Worm (Caenorhabditis elegans) whole organism, L4 larva: Measurements from ENCODE around the gene F41H10.4.

Experiments used
- T26A8.4 ChIP-seq: fragments of 200-800 bp; sonication (Bioruptor generic); IDR thresholded peaks from 2 replicates; pipeline ENCODE4 v1.3.6; 2022; ENCODE audit warnings: missing genetic modification characterization, missing compliant biosample characterization
- ZK546.5 ChIP-seq, 2 experiments: sonication (generic microtip); optimal IDR thresholded peaks; 2 replicates each; lab custom pipeline; 2017; ENCODE audit warnings: missing biosample characterization in 2 of 2, missing genetic modification characterization in 2 of 2
- aha-1 ChIP-seq: fragments of 150-350 bp; peaks from one replicate; lab custom pipeline; 2014; ENCODE audit warnings: missing biosample characterization, missing genetic modification characterization
- ama-1 ChIP-seq: fragments of 150-350 bp; optimal IDR thresholded peaks from 2 replicates; lab custom pipeline; 2014; ENCODE audit warnings: inconsistent platforms, mixed read lengths
- ceh-28 ChIP-seq: fragments of 150-350 bp; optimal IDR thresholded peaks from 2 replicates; lab custom pipeline; 2014; ENCODE audit warnings: missing biosample characterization, missing genetic modification reagents, missing genetic modification characterization
- daf-12 ChIP-seq: fragments of 150-350 bp; optimal IDR thresholded peaks from 2 replicates; lab custom pipeline; 2014; ENCODE audit warnings: missing biosample characterization, missing genetic modification reagents, missing genetic modification characterization
- daf-16 ChIP-seq, 3 experiments: sonication (generic microtip); optimal IDR thresholded peaks; 2 replicates each; lab custom pipeline; 2016 to 2017; ENCODE audit warnings: missing genetic modification characterization in 3 of 3, missing genetic modification reagents in 3 of 3, mild to moderate bottlenecking in 2 of 3, missing compliant biosample characterization in 2 of 3, missing biosample characterization in 1 of 3, moderate library complexity in 1 of 3
- daf-8 ChIP-seq: fragments of 200-800 bp; sonication (Bioruptor generic); IDR thresholded peaks from 2 replicates; pipeline ENCODE4 v1.3.6; 2022; ENCODE audit warnings: missing genetic modification characterization, missing compliant biosample characterization
- dmd-9 ChIP-seq: fragments of 200-800 bp; sonication (Bioruptor generic); IDR thresholded peaks from 2 replicates; pipeline ENCODE4 v1.3.6; 2022; ENCODE audit warnings: missing genetic modification reagents, missing genetic modification characterization, missing compliant biosample characterization
- dpl-1 ChIP-seq: fragments of 150-350 bp; optimal IDR thresholded peaks from 2 replicates; lab custom pipeline; 2014; ENCODE audit warnings: missing biosample characterization, missing genetic modification reagents, missing genetic modification characterization
- dve-1 ChIP-seq: sonication (generic microtip); optimal IDR thresholded peaks from 2 replicates; lab custom pipeline; 2017; ENCODE audit warnings: antibody characterized with exemption, mild to moderate bottlenecking, missing genetic modification characterization, missing compliant biosample characterization; ENCODE audit not compliant: insufficient read depth
- fkh-10 ChIP-seq: fragments of 150-350 bp; optimal IDR thresholded peaks from 2 replicates; lab custom pipeline; 2014; ENCODE audit warnings: missing biosample characterization, missing genetic modification reagents, missing genetic modification characterization
- hlh-11 ChIP-seq: fragments of 200-800 bp; sonication (Bioruptor generic); optimal IDR thresholded peaks from 2 replicates; lab custom pipeline; 2018; ENCODE audit warnings: mild to moderate bottlenecking, missing genetic modification characterization, missing compliant biosample characterization
- hlh-30 ChIP-seq: sonication (generic microtip); optimal IDR thresholded peaks from 2 replicates; lab custom pipeline; 2017; ENCODE audit warnings: antibody characterized with exemption, mild to moderate bottlenecking, missing genetic modification characterization, missing compliant biosample characterization; ENCODE audit not compliant: insufficient read depth
- hmg-1.1 ChIP-seq: fragments of 200-800 bp; sonication (Bioruptor generic); IDR thresholded peaks from 2 replicates; pipeline ENCODE4 v1.3.6; 2022; ENCODE audit warnings: missing genetic modification reagents, missing genetic modification characterization, missing compliant biosample characterization
- lin-1 ChIP-seq: fragments of 200-800 bp; sonication (Bioruptor generic); IDR thresholded peaks from 2 replicates; pipeline ENCODE4 v1.3.6; 2022; ENCODE audit warnings: missing genetic modification reagents, missing genetic modification characterization, missing compliant biosample characterization
- lin-29 ChIP-seq: fragments of 200-800 bp; sonication (Bioruptor generic); IDR thresholded peaks from 2 replicates; pipeline ENCODE4 v1.3.6; 2022; ENCODE audit warnings: missing genetic modification reagents, missing genetic modification characterization, missing compliant biosample characterization
- lin-38 ChIP-seq: fragments of 200-800 bp; sonication (Bioruptor generic); IDR thresholded peaks from 2 replicates; pipeline ENCODE4 v1.3.6; 2022; ENCODE audit warnings: missing genetic modification reagents, missing genetic modification characterization, missing compliant biosample characterization
- lsy-2 ChIP-seq, 2 experiments: fragments of 150-350 bp in 1 of 2; sonication (generic microtip) in 1 of 2; optimal IDR thresholded peaks; 2 replicates each; lab custom pipeline; 2014 to 2017; ENCODE audit warnings: missing biosample characterization in 2 of 2, missing genetic modification characterization in 2 of 2
- mdl-1 ChIP-seq, 2 experiments: fragments of 150-350 bp in 1 of 2; sonication (generic microtip) in 1 of 2; optimal IDR thresholded peaks; 2 replicates each; lab custom pipeline; 2014 to 2017; ENCODE audit warnings: missing biosample characterization in 2 of 2, missing genetic modification characterization in 2 of 2
- mep-1 ChIP-seq: fragments of 150-350 bp; sonication (generic microtip); optimal IDR thresholded peaks from 3 replicates; lab custom pipeline; 2014; ENCODE audit warnings: missing biosample characterization, missing genetic modification characterization
- mes-2 ChIP-seq: sonication (generic microtip); optimal IDR thresholded peaks from 2 replicates; lab custom pipeline; 2016; ENCODE audit warnings: missing genotype, mild to moderate bottlenecking, missing genetic modification characterization, missing compliant biosample characterization; ENCODE audit not compliant: poor library complexity, severe bottlenecking
- mxl-3 ChIP-seq: fragments of 200-800 bp; sonication (Bioruptor generic); optimal IDR thresholded peaks from 2 replicates; lab custom pipeline; 2018; ENCODE audit warnings: mild to moderate bottlenecking, missing genetic modification characterization, missing compliant biosample characterization
- nhr-111 ChIP-seq: fragments of 200-800 bp; sonication (Bioruptor generic); optimal IDR thresholded peaks from 2 replicates; lab custom pipeline; 2018; ENCODE audit warnings: mild to moderate bottlenecking, missing genetic modification characterization, missing compliant biosample characterization
- nhr-28 ChIP-seq: fragments of 150-350 bp; optimal IDR thresholded peaks from 2 replicates; lab custom pipeline; 2014; ENCODE audit warnings: missing biosample characterization, missing genetic modification characterization
- nhr-42 ChIP-seq: fragments of 200-800 bp; sonication (Bioruptor generic); IDR thresholded peaks from 2 replicates; pipeline ENCODE4 v1.3.6; 2022; ENCODE audit warnings: missing genetic modification characterization, missing compliant biosample characterization
- nhr-6 ChIP-seq: fragments of 150-350 bp; optimal IDR thresholded peaks from 2 replicates; lab custom pipeline; 2014; ENCODE audit warnings: missing biosample characterization, missing genetic modification characterization
- nhr-77 ChIP-seq: fragments of 150-350 bp; optimal IDR thresholded peaks from 2 replicates; lab custom pipeline; 2014; ENCODE audit warnings: missing biosample characterization, missing genetic modification characterization
- php-3 ChIP-seq: fragments of 200-800 bp; sonication (Bioruptor generic); IDR thresholded peaks from 2 replicates; pipeline ENCODE4 v1.3.6; 2022; ENCODE audit warnings: missing genetic modification reagents, missing genetic modification characterization, missing compliant biosample characterization
- rbr-2 ChIP-seq: sonication (generic microtip); optimal IDR thresholded peaks from 2 replicates; lab custom pipeline; 2016; ENCODE audit warnings: missing genotype, missing genetic modification characterization, missing compliant biosample characterization
- saeg-2 ChIP-seq: fragments of 200-800 bp; sonication (Bioruptor generic); IDR thresholded peaks from 2 replicates; pipeline ENCODE4 v1.3.6; 2022; ENCODE audit warnings: missing genetic modification reagents, missing genetic modification characterization, missing compliant biosample characterization
- sdz-12 ChIP-seq: fragments of 200-800 bp; sonication (Bioruptor generic); optimal IDR thresholded peaks from 2 replicates; lab custom pipeline; 2018; ENCODE audit warnings: mild to moderate bottlenecking, missing genetic modification characterization, missing compliant biosample characterization
- set-16 ChIP-seq: fragments of 200-800 bp; sonication (Bioruptor generic); IDR thresholded peaks from 2 replicates; pipeline ENCODE4 v1.3.6; 2022; ENCODE audit warnings: missing genetic modification reagents, missing genetic modification characterization, missing compliant biosample characterization
- snpc-1.2 ChIP-seq: fragments of 200-800 bp; sonication (Bioruptor generic); IDR thresholded peaks from 2 replicates; pipeline ENCODE4 v1.3.6; 2022; ENCODE audit warnings: missing genetic modification reagents, missing genetic modification characterization, missing compliant biosample characterization
- snpc-4 ChIP-seq: fragments of 150-350 bp; optimal IDR thresholded peaks from 2 replicates; lab custom pipeline; 2014; ENCODE audit warnings: missing biosample characterization, missing genetic modification characterization
- ztf-11 ChIP-seq: fragments of 150-350 bp; optimal IDR thresholded peaks from 2 replicates; lab custom pipeline; 2014; ENCODE audit warnings: missing biosample characterization, missing genetic modification characterization

F41H10.4 gene

DNA sequence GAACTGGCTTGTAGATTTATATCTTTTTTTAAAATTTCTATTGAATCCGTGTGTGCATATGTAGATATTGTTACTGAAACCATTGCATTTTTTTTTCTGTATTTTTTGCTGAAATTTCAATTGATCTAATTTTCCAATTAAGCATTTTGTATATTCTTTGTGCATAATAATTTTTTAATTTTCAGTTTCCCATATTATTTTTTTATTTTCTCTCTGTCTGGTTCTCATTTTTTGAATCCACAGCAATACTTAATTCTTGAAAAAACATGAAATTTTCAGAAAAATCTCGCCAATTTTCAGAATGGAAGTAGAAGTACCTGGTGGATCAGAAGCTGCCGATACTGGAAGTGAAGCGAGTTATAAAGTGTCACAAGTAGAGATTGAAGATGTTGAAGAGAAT lies 2.2 kb downstream of the F41H10.4 start, which contains the start of gene sand-1:
TSS of gene sand-1 (plus strand) at position 301 of the 400 bp plus-strand sequence.
- TF ChIP-seq ceh-28 (no peak), snpc-4 (tag; lab: Kevin White, UChicago) (no peak), ama-1 (lab: Kevin White, UChicago) (peak; percentile 14), php-3 (GFP tag; lab: Robert Waterston, UW) (no peak), ztf-11 (tag; lab: Kevin White, UChicago) (no peak)
- TF ChIP-seq, all 104 proteins: peak for 1

DNA sequence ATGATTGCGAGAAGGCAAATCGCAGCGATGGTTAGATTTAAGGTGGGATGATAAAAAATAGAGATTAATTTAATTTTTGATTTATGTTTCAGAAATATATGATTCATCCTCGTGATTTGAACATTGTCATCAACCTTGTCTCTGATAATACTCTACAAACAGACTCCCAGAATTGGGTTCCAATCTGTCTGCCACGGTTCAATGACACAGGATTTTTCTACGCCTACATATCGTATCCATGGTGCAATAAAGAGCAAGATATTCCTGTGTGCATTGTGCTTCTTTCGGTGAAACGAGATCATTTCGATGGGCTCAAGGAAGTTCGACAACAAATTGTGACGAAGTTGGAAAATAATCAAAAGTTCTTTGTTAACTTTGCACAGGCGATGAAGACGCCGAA lies 3.5 kb downstream of the F41H10.4 start:
- TF ChIP-seq aha-1 (tag; lab: Kevin White, UChicago): no peak
- no peak for TF ChIP-seq ZK546.5 (tag; optimal IDR thresholded peaks at IDR 0.05; lab: Kevin White, UChicago)
- no peak for TF ChIP-seq sdz-12

DNA sequence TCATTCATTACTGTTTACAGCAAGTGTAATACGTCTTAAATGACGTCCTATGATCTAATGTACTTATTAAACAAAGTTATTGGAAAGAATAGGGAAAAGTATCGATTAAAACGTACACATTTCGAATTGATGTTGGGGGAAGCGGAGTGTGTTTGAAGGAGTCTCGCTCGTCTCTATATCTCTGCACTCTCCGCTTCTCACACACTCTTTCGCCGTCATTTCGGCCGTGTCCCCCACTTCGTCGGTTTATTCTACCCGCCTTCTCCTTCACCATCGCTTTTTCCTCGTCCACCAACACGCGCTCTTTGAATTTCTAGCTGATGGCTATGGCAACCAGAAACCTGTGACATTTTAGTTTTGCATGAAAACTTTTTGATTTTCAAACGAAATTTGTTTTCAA lies 4.5 kb downstream of the F41H10.4 start:
- peak; percentile 35 for TF ChIP-seq mep-1 (tag; lab: Kevin White, UChicago)
- peak; percentile 21 for TF ChIP-seq ama-1 (lab: Kevin White, UChicago)
- peak; percentile 26 for TF ChIP-seq aha-1 (tag; lab: Kevin White, UChicago)
- TF ChIP-seq T26A8.4 (GFP tag; lab: Robert Waterston, UW): 0 out of 2 replicates have a peak, but pooled peaks have one; percentile 33
- TF ChIP-seq daf-12: no peak
- TF ChIP-seq hmg-1.1: peak; percentile 59; the same call in 1 of the 2 replicates
- 0 out of 2 replicates have a peak, but pooled peaks have one; percentile 47 for TF ChIP-seq lin-1 (GFP tag; lab: Robert Waterston, UW)
- peak; percentile 15 for TF ChIP-seq dve-1 (tag; lab: Kevin White, UChicago)
- peak in 1 of 2 experiments; percentile 50 for TF ChIP-seq lsy-2 (tag; optimal IDR thresholded peaks at IDR 0.05; lab: Kevin White, UChicago)
- peak; percentile 43 for TF ChIP-seq mxl-3 (GFP tag; lab: Kevin White, UChicago)
- peak; percentile 33 for TF ChIP-seq nhr-28 (tag; lab: Kevin White, UChicago)
- TF ChIP-seq daf-16 (GFP tag; optimal IDR thresholded peaks at IDR 0.05; lab: Kevin White, UChicago): no peak
- TF ChIP-seq daf-16 (tag; optimal IDR thresholded peaks at IDR 0.05; lab: Kevin White, UChicago): peak; percentile 28
- TF ChIP-seq daf-8 (GFP tag; lab: Robert Waterston, UW): no peak
- TF ChIP-seq lin-38 (GFP tag; lab: Robert Waterston, UW): peak; percentile 65
- TF ChIP-seq dmd-9: no peak
- TF ChIP-seq hlh-30 (tag; lab: Kevin White, UChicago): peak; percentile 69
- TF ChIP-seq saeg-2 (GFP tag; lab: Robert Waterston, UW): no peak
- no peak for TF ChIP-seq nhr-77 (tag; lab: Kevin White, UChicago)
- TF ChIP-seq fkh-10: peak; percentile 43
- no peak for TF ChIP-seq nhr-42 (GFP tag; lab: Robert Waterston, UW)
- TF ChIP-seq rbr-2 (tag; lab: Kevin White, UChicago): peak; percentile 41
- TF ChIP-seq mes-2 (tag; lab: Kevin White, UChicago): peak; percentile 67
- peak; percentile 58 for TF ChIP-seq nhr-6
- TF ChIP-seq dpl-1 (GFP tag; lab: Kevin White, UChicago): peak; percentile 43
- peak; percentile 49; the same call in 1 of the 2 replicates for TF ChIP-seq snpc-1.2 (GFP tag; lab: Robert Waterston, UW)
- TF ChIP-seq nhr-111: no peak
- peak; percentile 33; the same call in 1 of the 2 replicates for TF ChIP-seq set-16 (GFP tag; lab: Robert Waterston, UW)
- TF ChIP-seq hlh-11 (tag; lab: Kevin White, UChicago): peak; percentile 33
- TF ChIP-seq lin-29 (GFP tag; lab: Robert Waterston, UW): no peak
- peak in 1 of 2 experiments; percentile 39 for TF ChIP-seq mdl-1 (tag; optimal IDR thresholded peaks at IDR 0.05; lab: Kevin White, UChicago)
